Worm (Caenorhabditis elegans): Measurements from ENCODE around the gene mxl-3.

DNA sequence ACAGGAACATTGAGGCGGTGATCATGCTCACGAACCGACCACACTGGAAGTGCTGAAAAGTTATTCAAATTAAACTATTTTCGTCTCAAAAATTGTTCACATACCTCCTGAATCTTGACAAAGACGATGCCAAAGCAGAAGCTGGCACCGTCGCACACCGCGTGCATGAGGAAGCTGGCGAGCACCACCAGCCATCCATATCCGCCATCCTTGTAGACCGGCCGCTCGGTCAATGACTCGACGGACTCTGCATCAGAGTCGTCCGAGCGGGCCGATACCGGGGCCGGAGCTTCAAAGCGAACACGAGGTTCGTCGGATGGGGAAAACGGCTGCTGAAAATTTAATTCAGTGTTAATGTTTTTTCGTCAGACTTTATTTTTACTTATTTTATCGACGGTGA is 25.6 kb upstream of the mxl-3 start:
- TF ChIP-seq egl-27 (tag; optimal IDR thresholded peaks at IDR 0.05), result no peak
- no peak for TF ChIP-seq tbx-2 (tag; optimal IDR thresholded peaks at IDR 0.05)
- TF ChIP-seq ceh-16 (tag; optimal IDR thresholded peaks at IDR 0.05), result no peak
- no peak for TF ChIP-seq ztf-4 (tag; optimal IDR thresholded peaks at IDR 0.05)
- TF ChIP-seq mdl-1 (tag; optimal IDR thresholded peaks at IDR 0.05), result no peak
- no peak for TF ChIP-seq nhr-77 (tag; optimal IDR thresholded peaks at IDR 0.05)
- no peak for TF ChIP-seq snpc-4 (tag; optimal IDR thresholded peaks at IDR 0.05)
- no peak for TF ChIP-seq elt-3 (tag; optimal IDR thresholded peaks at IDR 0.05)
